Worm (Caenorhabditis elegans): ENCODE data around the gene F54C8.7.

ce11 chrIII:9472464-9472863, 18.6 kb upstream of the F54C8.7 start:
- no peak for TF ChIP-seq unc-62 (GFP tag; optimal IDR thresholded peaks at IDR 0.05)
- TF ChIP-seq jun-1 (tag; optimal IDR thresholded peaks at IDR 0.05) = no peak
- no peak for TF ChIP-seq ama-1 (optimal IDR thresholded peaks at IDR 0.05)
